Fruit fly (Drosophila melanogaster) whole organism, pupa: ENCODE measurements around the gene MED6.

ENCODE experiments used
- CG10348 ChIP-seq: fragments of 200-800 bp; sonication (Bioruptor generic); IDR thresholded peaks from 2 replicates; pipeline ENCODE4 v1.3.6; 2022; ENCODE audit warnings: missing biosample characterization, missing genetic modification characterization
- CG14655 ChIP-seq: fragments of 200-800 bp; sonication (Bioruptor generic); optimal IDR thresholded peaks from 3 replicates; lab custom pipeline; 2017; ENCODE audit warnings: mild to moderate bottlenecking, missing biosample characterization, missing genetic modification reagents, missing genetic modification characterization
- CG15710 ChIP-seq: fragments of 200-800 bp; sonication (Bioruptor generic); optimal IDR thresholded peaks from 2 replicates; lab custom pipeline; 2018; ENCODE audit warnings: missing biosample characterization, mild to moderate bottlenecking, missing genetic modification characterization, moderate library complexity
- CG17806 ChIP-seq: fragments of 200-800 bp; sonication (Bioruptor generic); optimal IDR thresholded peaks from 2 replicates; lab custom pipeline; 2018; ENCODE audit warnings: missing biosample characterization, mild to moderate bottlenecking, missing genetic modification characterization, moderate library complexity
- CG32121 ChIP-seq: fragments of 200-800 bp; sonication (Bioruptor generic); IDR thresholded peaks from 2 replicates; pipeline ENCODE4 v1.3.6; 2022; ENCODE audit warnings: missing biosample characterization, missing genetic modification characterization
- CG34367 ChIP-seq: fragments of 200-800 bp; sonication (Bioruptor generic); optimal IDR thresholded peaks from 2 replicates; lab custom pipeline; 2018; ENCODE audit warnings: missing biosample characterization, mild to moderate bottlenecking, missing genetic modification characterization
- CG4496 ChIP-seq: fragments of 200-800 bp; sonication (Bioruptor generic); IDR thresholded peaks from 3 replicates; pipeline ENCODE4 v1.3.6; 2022; ENCODE audit warnings: missing biosample characterization, missing genetic modification characterization
- D1 ChIP-seq: fragments of 200-800 bp; sonication (Bioruptor generic); optimal IDR thresholded peaks from 2 replicates; lab custom pipeline; 2018; ENCODE audit warnings: missing biosample characterization, mild to moderate bottlenecking, missing genetic modification characterization, moderate library complexity
- Pif1B ChIP-seq: fragments of 200-800 bp; sonication (Bioruptor generic); optimal IDR thresholded peaks from 3 replicates; lab custom pipeline; 2016; ENCODE audit warnings: missing biosample characterization, missing genetic modification characterization
- fd96Ca ChIP-seq: fragments of 200-800 bp; sonication (Bioruptor generic); IDR thresholded peaks from 3 replicates; pipeline ENCODE4 v1.3.6; 2022; ENCODE audit warnings: missing biosample characterization, missing genetic modification characterization
- gl ChIP-seq: fragments of 200-800 bp; sonication (Bioruptor generic); optimal IDR thresholded peaks from 2 replicates; lab custom pipeline; 2018; ENCODE audit warnings: missing biosample characterization, mild to moderate bottlenecking, missing genetic modification characterization
- rn ChIP-seq: fragments of 200-800 bp; sonication (Bioruptor generic); IDR thresholded peaks from 2 replicates; pipeline ENCODE4 v1.3.6; 2022; ENCODE audit warnings: missing biosample characterization, missing genetic modification characterization

dm6 chr3R:9759360-9760191 is 9.2 kb downstream of the MED6 start, which contains the start of gene Mpi:
- TF ChIP-seq fd96Ca (GFP tag; lab: Robert Waterston, UW): no peak
- TF ChIP-seq D1: no peak
- TF ChIP-seq rn (GFP tag; lab: Robert Waterston, UW): no peak
- TF ChIP-seq CG34367 (tag; lab: Kevin White, UChicago): no peak
- no peak for TF ChIP-seq gl (tag; lab: Kevin White, UChicago)
- no peak for TF ChIP-seq CG14655 (GFP tag; lab: Kevin White, UChicago)
- peak; percentile 18 for TF ChIP-seq CG17806
- TF ChIP-seq CG4496: peak; percentile 35; the same call in 1 of the 3 replicates
- TF ChIP-seq CG32121 (GFP tag; lab: Robert Waterston, UW): no peak; the same call in 1 of the 2 replicates
- no peak for TF ChIP-seq CG15710 (tag; lab: Kevin White, UChicago)
- TF ChIP-seq CG10348: no peak
- TF ChIP-seq Pif1B (GFP tag; lab: Kevin White, UChicago): no peak
